Worm (Caenorhabditis elegans): Measurements from ENCODE around the gene F58B4.3.

DNA sequence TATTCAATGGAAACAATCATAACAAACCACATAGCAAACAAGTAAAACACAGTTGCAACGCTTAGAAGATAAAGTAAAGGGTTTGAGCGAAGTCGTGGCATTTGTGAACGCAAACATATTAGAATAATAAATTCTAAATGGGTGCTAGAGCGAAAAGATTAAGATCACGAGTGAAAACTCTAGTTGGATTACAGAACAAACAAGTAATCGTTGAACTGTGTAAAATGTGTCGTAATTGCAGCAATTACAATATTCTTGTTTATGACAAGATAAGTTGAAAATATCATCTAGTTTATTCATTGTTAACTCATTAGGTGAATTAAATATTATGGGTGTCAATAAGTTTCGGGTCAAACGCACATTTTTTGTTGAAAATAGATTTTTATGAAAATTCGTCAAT lies 26.9 kb upstream of the F58B4.3 start, which contains the start of gene F32D8.8:
- TF ChIP-seq ztf-11 (tag; optimal IDR thresholded peaks at IDR 0.05): no peak
- TF ChIP-seq elt-1 (tag; optimal IDR thresholded peaks at IDR 0.05; ENCODE audit: borderline replicate concordance, insufficient read depth): no peak
- no peak for TF ChIP-seq pha-4 (tag; optimal IDR thresholded peaks at IDR 0.05)
- TF ChIP-seq lsy-2 (tag; optimal IDR thresholded peaks at IDR 0.05): no peak
- TF ChIP-seq snpc-4 (tag; optimal IDR thresholded peaks at IDR 0.05): no peak
- TF ChIP-seq unc-39 (tag; optimal IDR thresholded peaks at IDR 0.05): no peak
- TF ChIP-seq hlh-1 (tag; optimal IDR thresholded peaks at IDR 0.05): no peak
- no peak for TF ChIP-seq blmp-1 (tag; optimal IDR thresholded peaks at IDR 0.05)
